Fruit fly (Drosophila melanogaster): ENCODE results near the gene CG13398.

DNA sequence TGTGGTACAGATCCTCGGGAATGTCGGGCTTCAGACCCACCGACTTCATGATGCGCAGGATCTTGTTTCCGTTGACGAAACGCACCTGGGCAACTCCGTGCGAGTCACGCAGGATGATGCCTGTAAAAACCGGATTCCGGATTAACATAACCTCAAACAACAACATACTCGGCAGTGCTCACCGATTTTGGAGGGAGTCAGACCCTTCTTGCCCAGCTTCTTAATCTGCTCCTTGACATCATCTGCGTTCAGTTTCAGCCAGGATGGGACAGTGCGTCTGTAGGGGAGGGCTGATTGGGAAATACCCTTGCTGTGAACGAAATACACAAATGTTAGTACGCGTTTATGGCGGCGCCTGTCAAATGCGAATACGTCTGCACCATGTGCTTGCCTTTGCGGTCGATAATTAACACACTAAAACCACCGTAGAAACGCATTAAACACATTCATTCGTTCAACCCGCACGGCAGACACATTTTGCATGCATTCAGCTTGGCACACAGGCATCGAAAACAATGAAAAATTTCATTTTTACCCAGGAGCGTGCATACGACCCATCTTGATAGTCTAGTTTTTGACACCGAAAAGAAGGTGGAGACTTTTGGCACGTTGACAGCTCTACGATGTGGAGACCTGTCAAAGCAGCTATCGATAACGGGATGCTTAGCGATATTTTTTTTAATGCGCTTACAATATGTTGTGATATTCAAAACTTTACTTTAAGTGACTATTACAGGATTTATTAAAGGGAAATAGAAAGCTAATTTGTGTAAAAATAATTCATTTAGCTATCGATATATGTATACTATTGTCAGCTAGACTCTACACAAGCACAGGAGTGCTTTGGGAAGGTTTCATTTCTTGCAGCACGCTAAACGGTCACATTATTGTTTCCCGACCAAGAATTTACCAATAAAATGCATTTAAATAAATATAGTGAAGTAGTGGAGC, 50.8 kb downstream of the CG13398 start, which contains the start of the genes RpS13 and CSN8:
- TF ChIP-seq insv (optimal IDR thresholded peaks at IDR 0.05) (no peak), psq (optimal IDR thresholded peaks at IDR 0.05) (no peak), ttk (optimal IDR thresholded peaks at IDR 0.05) (no peak), Sin3A (optimal IDR thresholded peaks at IDR 0.05) (no peak), h (optimal IDR thresholded peaks at IDR 0.05) (no peak)

Data from Kc167 (cell line).